Worm (Caenorhabditis elegans): ENCODE results near the gene nhr-66.

- TF ChIP-seq him-1 (tag; optimal IDR thresholded peaks at IDR 0.05) (no peak), dao-5 (tag; optimal IDR thresholded peaks at IDR 0.05) (no peak), W03F9.2 (tag; optimal IDR thresholded peaks at IDR 0.05) (no peak)
These were observed 36.9 kb upstream of the nhr-66 start for ce11 chrIV:8273334-8273733.

Data from whole organism, L4/young adult.